Worm (Caenorhabditis elegans) whole organism, L2 larva: ENCODE results near the gene pgph-1.
A peak's percentile ranks its signal among the peaks of the same experiment; 100 is the strongest.

ENCODE experiments used
- C34F6.9 ChIP-seq: fragments of 150-350 bp; optimal IDR thresholded peaks from 2 replicates; lab custom pipeline; 2014; ENCODE audit warnings: missing biosample characterization, missing genetic modification characterization
- F13H6.1 ChIP-seq: sonication (generic microtip); optimal IDR thresholded peaks from 2 replicates; lab custom pipeline; 2016; ENCODE audit warnings: missing genetic modification characterization, missing compliant biosample characterization
- R02D3.7 ChIP-seq: fragments of 150-350 bp; optimal IDR thresholded peaks from 2 replicates; lab custom pipeline; 2014; ENCODE audit warnings: missing biosample characterization, missing genetic modification characterization
- Y55F3AM.14 ChIP-seq: fragments of 200-800 bp; sonication (Bioruptor generic); optimal IDR thresholded peaks from 2 replicates; lab custom pipeline; 2018; ENCODE audit warnings: mild to moderate bottlenecking, missing genetic modification characterization, missing compliant biosample characterization
- aly-2 ChIP-seq: fragments of 150-350 bp; optimal IDR thresholded peaks from 2 replicates; lab custom pipeline; 2014; ENCODE audit warnings: missing biosample characterization, missing genetic modification characterization
- ama-1 ChIP-seq: fragments of 150-350 bp; optimal IDR thresholded peaks from 2 replicates; lab custom pipeline; 2018; ENCODE audit warnings: inconsistent platforms
- ceh-82 ChIP-seq: fragments of 150-350 bp; optimal IDR thresholded peaks from 2 replicates; lab custom pipeline; 2014; ENCODE audit warnings: missing biosample characterization, missing genetic modification characterization
- crh-2 ChIP-seq: sonication (generic microtip); optimal IDR thresholded peaks from 2 replicates; lab custom pipeline; 2017; ENCODE audit warnings: missing biosample characterization, missing genetic modification characterization
- dmd-4 ChIP-seq: sonication (generic microtip); optimal IDR thresholded peaks from 2 replicates; lab custom pipeline; 2017; ENCODE audit warnings: missing biosample characterization, missing genetic modification characterization
- elt-1 ChIP-seq: fragments of 150-350 bp; optimal IDR thresholded peaks from 2 replicates; lab custom pipeline; 2014; ENCODE audit warnings: missing biosample characterization, missing genetic modification characterization
- gmeb-1 ChIP-seq: fragments of 150-350 bp; optimal IDR thresholded peaks from 2 replicates; lab custom pipeline; 2014; ENCODE audit warnings: missing biosample characterization, missing genetic modification characterization
- lin-11 ChIP-seq: fragments of 150-350 bp; sonication (generic microtip); optimal IDR thresholded peaks from 2 replicates; lab custom pipeline; 2014; ENCODE audit warnings: missing biosample characterization, missing genetic modification characterization, inconsistent platforms, mixed read lengths
- lin-13 ChIP-seq: fragments of 150-350 bp; optimal IDR thresholded peaks from 2 replicates; lab custom pipeline; 2014; ENCODE audit warnings: missing biosample characterization, missing genetic modification reagents, missing genetic modification characterization
- lsy-2 ChIP-seq, 2 experiments: fragments of 150-350 bp in 1 of 2; sonication (generic microtip) in 1 of 2; optimal IDR thresholded peaks; 2 replicates each; lab custom pipeline; 2014 to 2017; ENCODE audit warnings: missing biosample characterization in 2 of 2, missing genetic modification characterization in 2 of 2
- mbf-1 ChIP-seq: sonication (generic microtip); optimal IDR thresholded peaks from 2 replicates; lab custom pipeline; 2017; ENCODE audit warnings: missing biosample characterization, missing genetic modification characterization
- mdl-1 ChIP-seq, 2 experiments: fragments of 150-350 bp in 1 of 2; sonication (generic microtip) in 1 of 2; optimal IDR thresholded peaks; 2 replicates each; lab custom pipeline; 2017; ENCODE audit warnings: missing biosample characterization in 2 of 2, missing genetic modification characterization in 2 of 2
- nhr-10 ChIP-seq: sonication (generic microtip); optimal IDR thresholded peaks from 2 replicates; lab custom pipeline; 2017; ENCODE audit warnings: missing biosample characterization, missing genetic modification characterization
- nhr-12 ChIP-seq: fragments of 150-350 bp; optimal IDR thresholded peaks from 2 replicates; lab custom pipeline; 2014; ENCODE audit warnings: missing biosample characterization, missing genetic modification characterization
- nhr-129 ChIP-seq: fragments of 150-350 bp; optimal IDR thresholded peaks from 2 replicates; lab custom pipeline; 2014; ENCODE audit warnings: missing biosample characterization, missing genetic modification characterization
- nhr-25 ChIP-seq: fragments of 150-350 bp; sonication (generic microtip); optimal IDR thresholded peaks from 3 replicates; lab custom pipeline; 2014; ENCODE audit warnings: missing biosample characterization, missing genetic modification characterization
- nhr-77 ChIP-seq: fragments of 150-350 bp; optimal IDR thresholded peaks from 2 replicates; lab custom pipeline; 2014; ENCODE audit warnings: missing biosample characterization, missing genetic modification characterization
- peb-1 ChIP-seq: fragments of 150-350 bp; optimal IDR thresholded peaks from 2 replicates; lab custom pipeline; 2014; ENCODE audit warnings: missing biosample characterization, missing genetic modification characterization
- skn-1 ChIP-seq: sonication (generic microtip); optimal IDR thresholded peaks from 2 replicates; lab custom pipeline; 2017; ENCODE audit warnings: missing biosample characterization, missing genetic modification characterization
- sma-3 ChIP-seq: sonication (generic microtip); optimal IDR thresholded peaks from 2 replicates; lab custom pipeline; 2016; ENCODE audit warnings: missing genetic modification reagents, missing genetic modification characterization, missing compliant biosample characterization
- sma-9 ChIP-seq, 2 experiments: fragments of 150-350 bp in 1 of 2; sonication (generic microtip) in 1 of 2; optimal IDR thresholded peaks; 2 replicates each; lab custom pipeline; 2014 to 2016; ENCODE audit warnings: missing genetic modification characterization in 2 of 2, mild to moderate bottlenecking in 1 of 2, missing biosample characterization in 1 of 2, missing compliant biosample characterization in 1 of 2, missing genetic modification reagents in 1 of 2, moderate library complexity in 1 of 2
- unc-55 ChIP-seq: fragments of 150-350 bp; sonication (generic microtip); optimal IDR thresholded peaks from 3 replicates; lab custom pipeline; 2014; ENCODE audit warnings: missing biosample characterization, missing genetic modification reagents, missing genetic modification characterization
- unc-62 ChIP-seq: fragments of 150-350 bp; optimal IDR thresholded peaks from 2 replicates; lab custom pipeline; 2014; ENCODE audit warnings: missing biosample characterization, missing genetic modification reagents, missing genetic modification characterization
- ztf-11 ChIP-seq: sonication (generic microtip); optimal IDR thresholded peaks from 2 replicates; lab custom pipeline; 2017; ENCODE audit warnings: missing biosample characterization, missing genetic modification characterization

Gene pgph-1

DNA sequence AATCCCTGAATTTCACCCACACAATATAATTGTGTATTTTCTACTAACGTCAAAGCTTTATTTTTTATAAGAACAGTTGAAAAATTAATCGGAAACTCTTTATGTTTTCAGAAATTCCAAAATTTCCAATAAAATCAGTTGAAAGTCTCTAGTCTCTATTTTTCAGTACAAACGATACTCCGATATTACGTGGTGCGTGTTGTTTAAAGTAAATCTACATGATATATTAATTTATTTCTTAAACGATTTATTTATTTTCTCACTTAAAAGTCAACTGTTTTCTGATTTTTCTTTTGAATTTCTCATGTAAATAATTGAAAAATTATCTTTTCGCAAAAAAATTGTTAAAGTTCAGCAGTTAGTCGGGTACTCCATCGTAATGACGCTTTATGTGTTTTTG is 41.1 kb downstream of the pgph-1 start:
- TF ChIP-seq C34F6.9 (tag; lab: Kevin White, UChicago) = peak; percentile 17
- peak in 1 of 2 experiments; percentile 9 for TF ChIP-seq lsy-2 (tag; optimal IDR thresholded peaks at IDR 0.05; lab: Kevin White, UChicago)
- TF ChIP-seq F13H6.1 = no peak

DNA sequence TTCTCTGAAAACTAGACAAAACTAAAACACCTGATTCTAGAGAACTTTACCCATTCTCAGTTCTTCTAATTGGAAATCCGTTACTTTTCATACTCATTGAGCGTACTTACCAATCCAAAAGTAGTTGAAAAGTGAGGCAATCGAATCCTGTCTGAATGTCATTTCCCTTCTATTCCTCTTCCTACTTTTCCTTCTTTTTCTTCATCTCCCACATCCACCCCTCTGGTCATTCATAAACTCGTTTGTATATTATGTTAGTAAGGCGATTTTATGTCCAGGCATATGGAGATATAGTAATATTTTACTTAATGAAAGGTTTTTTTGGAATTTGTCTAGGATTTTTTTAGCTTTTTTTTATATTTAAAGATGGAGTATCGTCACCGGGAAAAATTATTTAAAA is 45.0 kb downstream of the pgph-1 start:
- TF ChIP-seq ceh-82 (tag; lab: Kevin White, UChicago) (no peak), sma-3 (no peak), sma-9 (GFP tag; optimal IDR thresholded peaks at IDR 0.05; lab: Kevin White, UChicago) (no peak), sma-9 (tag; optimal IDR thresholded peaks at IDR 0.05; lab: Kevin White, UChicago) (no peak), elt-1 (no peak), ztf-11 (no peak), unc-55 (no peak), mdl-1 (tag; optimal IDR thresholded peaks at IDR 0.05; lab: Kevin White, UChicago) (no peak), dmd-4 (tag; lab: Kevin White, UChicago) (no peak), F13H6.1 (no peak), crh-2 (no peak), aly-2 (tag; lab: Kevin White, UChicago) (no peak), nhr-12 (no peak), unc-62 (GFP tag; lab: Kevin White, UChicago) (no peak), nhr-77 (tag; lab: Kevin White, UChicago) (no peak), nhr-25 (tag; lab: Kevin White, UChicago) (no peak)

DNA sequence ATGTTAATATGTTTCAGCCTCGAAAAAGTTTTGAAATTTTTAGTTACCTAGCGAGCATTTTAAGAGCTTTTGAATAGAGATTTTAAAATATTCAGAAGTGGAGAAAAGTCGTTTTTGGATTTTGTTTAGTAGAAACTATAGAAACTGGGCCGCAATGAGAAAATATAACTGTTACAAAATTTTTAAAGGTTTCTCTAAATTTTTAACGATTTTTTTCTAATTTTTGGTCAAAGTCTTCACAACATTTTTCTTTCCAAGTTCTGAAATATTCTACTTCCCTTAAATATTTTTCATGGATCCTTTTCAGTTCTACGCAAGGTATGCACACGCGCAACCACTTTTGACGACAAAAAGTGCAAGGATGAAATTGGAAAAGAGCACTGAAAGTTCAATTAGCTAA is 47.8 kb downstream of the pgph-1 start, which contains the start of gene peli-1:
Gene peli-1, plus strand, starts transcription at position 301 of the 400 bp plus-strand sequence.
- TF ChIP-seq nhr-77 (tag; lab: Kevin White, UChicago) (no peak), nhr-12 (no peak), lin-13 (GFP tag; lab: Kevin White, UChicago) (no peak), ama-1 (no peak), nhr-10 (tag; lab: Kevin White, UChicago) (no peak), nhr-129 (tag; lab: Kevin White, UChicago) (no peak), peb-1 (tag; lab: Kevin White, UChicago) (no peak), lin-11 (tag; lab: Kevin White, UChicago) (no peak), skn-1 (tag; lab: Kevin White, UChicago) (no peak), mbf-1 (tag; lab: Kevin White, UChicago) (no peak), Y55F3AM.14 (GFP tag; lab: Kevin White, UChicago) (no peak), gmeb-1 (tag; lab: Kevin White, UChicago) (no peak), R02D3.7 (tag; lab: Kevin White, UChicago) (no peak), sma-3 (no peak), unc-55 (no peak)

DNA sequence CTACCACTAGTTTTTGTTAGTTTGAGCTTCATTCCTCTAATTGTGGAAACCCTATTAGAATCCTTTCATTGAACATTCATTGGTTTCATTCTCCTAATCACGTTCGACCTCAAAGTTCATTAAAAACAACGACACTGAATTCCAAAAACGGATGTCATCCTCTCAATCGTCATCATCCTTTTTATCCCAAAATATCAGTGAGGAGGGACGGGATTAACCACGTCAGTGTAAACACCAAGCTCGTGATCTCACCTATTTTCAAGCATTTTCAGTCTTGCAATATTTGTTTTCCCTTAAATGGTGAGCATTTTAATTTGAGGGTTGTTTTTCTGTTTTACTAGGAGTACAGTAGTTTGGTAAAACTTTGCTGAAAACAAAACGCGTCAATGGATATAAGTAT is 48.9 kb downstream of the pgph-1 start:
- peak; percentile 5 for TF ChIP-seq sma-9 (GFP tag; optimal IDR thresholded peaks at IDR 0.05; lab: Kevin White, UChicago)
- TF ChIP-seq sma-9 (tag; optimal IDR thresholded peaks at IDR 0.05; lab: Kevin White, UChicago) = no peak
- no peak for TF ChIP-seq lsy-2 (tag; optimal IDR thresholded peaks at IDR 0.05; lab: Kevin White, UChicago)
